Worm (Caenorhabditis elegans) whole organism, late embryonic: ENCODE measurements around the gene C01G12.5.

Experiments
- F13H6.1 ChIP-seq: sonication (generic microtip); optimal IDR thresholded peaks from 2 replicates; lab custom pipeline; 2016; ENCODE audit warnings: missing genetic modification characterization, missing compliant biosample characterization
- K02D7.2 ChIP-seq: sonication (generic microtip); optimal IDR thresholded peaks from 2 replicates; lab custom pipeline; 2017; ENCODE audit warnings: mild to moderate bottlenecking, missing genetic modification characterization, missing compliant biosample characterization
- K09A11.1 ChIP-seq: sonication (generic microtip); optimal IDR thresholded peaks from 2 replicates; lab custom pipeline; 2017; ENCODE audit warnings: antibody characterized with exemption, mild to moderate bottlenecking, missing genetic modification characterization, missing compliant biosample characterization; ENCODE audit not compliant: insufficient read depth
- T23F11.4 ChIP-seq: fragments of 200-800 bp; sonication (Bioruptor generic); optimal IDR thresholded peaks from 2 replicates; lab custom pipeline; 2018; ENCODE audit warnings: mild to moderate bottlenecking, missing genetic modification characterization, missing compliant biosample characterization
- ceh-14 ChIP-seq: sonication (generic microtip); optimal IDR thresholded peaks from 2 replicates; lab custom pipeline; 2016; ENCODE audit warnings: missing genotype, missing genetic modification characterization, missing compliant biosample characterization
- ceh-19 ChIP-seq: fragments of 200-800 bp; sonication (Bioruptor generic); optimal IDR thresholded peaks from 2 replicates; lab custom pipeline; 2018; ENCODE audit warnings: mild to moderate bottlenecking, missing genetic modification characterization, missing compliant biosample characterization
- ceh-22 ChIP-seq: sonication (generic microtip); optimal IDR thresholded peaks from 2 replicates; lab custom pipeline; 2017; ENCODE audit warnings: missing biosample characterization, missing genetic modification characterization
- ceh-24 ChIP-seq: sonication (generic microtip); optimal IDR thresholded peaks from 2 replicates; lab custom pipeline; 2016; ENCODE audit warnings: mild to moderate bottlenecking, missing genetic modification characterization, missing compliant biosample characterization
- ceh-30 ChIP-seq: fragments of 150-350 bp; optimal IDR thresholded peaks from 2 replicates; lab custom pipeline; 2014; ENCODE audit warnings: missing biosample characterization, missing genetic modification characterization
- ceh-31 ChIP-seq: sonication (generic microtip); optimal IDR thresholded peaks from 2 replicates; lab custom pipeline; 2016; ENCODE audit warnings: missing genetic modification characterization, missing compliant biosample characterization
- dmd-4 ChIP-seq: sonication (generic microtip); optimal IDR thresholded peaks from 2 replicates; lab custom pipeline; 2016; ENCODE audit warnings: borderline replicate concordance, missing genetic modification characterization, missing compliant biosample characterization
- elt-4 ChIP-seq: sonication (generic microtip); optimal IDR thresholded peaks from 2 replicates; lab custom pipeline; 2016; ENCODE audit warnings: missing genetic modification characterization, missing compliant biosample characterization
- fkh-6 ChIP-seq: sonication (generic microtip); optimal IDR thresholded peaks from 2 replicates; lab custom pipeline; 2016; ENCODE audit warnings: missing genetic modification characterization, missing compliant biosample characterization
- hlh-30 ChIP-seq: sonication (generic microtip); optimal IDR thresholded peaks from 2 replicates; lab custom pipeline; 2017; ENCODE audit warnings: antibody characterized with exemption, missing genetic modification characterization, missing compliant biosample characterization; ENCODE audit not compliant: insufficient read depth
- hlh-6 ChIP-seq: sonication (generic microtip); optimal IDR thresholded peaks from 2 replicates; lab custom pipeline; 2016; ENCODE audit warnings: missing genotype, missing genetic modification characterization, missing compliant biosample characterization
- hlh-8 ChIP-seq: sonication (generic microtip); optimal IDR thresholded peaks from 2 replicates; lab custom pipeline; 2016; ENCODE audit warnings: missing genotype, missing genetic modification characterization, missing compliant biosample characterization
- lim-6 ChIP-seq: sonication (generic microtip); optimal IDR thresholded peaks from 2 replicates; lab custom pipeline; 2016; ENCODE audit warnings: missing genetic modification characterization, missing compliant biosample characterization
- lin-11 ChIP-seq: fragments of 200-800 bp; sonication (Bioruptor generic); optimal IDR thresholded peaks from 2 replicates; lab custom pipeline; 2018; ENCODE audit warnings: mild to moderate bottlenecking, missing genetic modification characterization, missing compliant biosample characterization
- madf-2 ChIP-seq: sonication (generic microtip); optimal IDR thresholded peaks from 2 replicates; lab custom pipeline; 2017; ENCODE audit warnings: missing genetic modification characterization, missing compliant biosample characterization
- mec-3 ChIP-seq: sonication (generic microtip); optimal IDR thresholded peaks from 2 replicates; lab custom pipeline; 2016; ENCODE audit warnings: borderline replicate concordance, missing genetic modification characterization, missing compliant biosample characterization
- npax-4 ChIP-seq: sonication (generic microtip); optimal IDR thresholded peaks from 2 replicates; lab custom pipeline; 2016; ENCODE audit warnings: missing genetic modification characterization, missing compliant biosample characterization
- pag-3 ChIP-seq: sonication (generic microtip); optimal IDR thresholded peaks from 2 replicates; lab custom pipeline; 2016; ENCODE audit warnings: missing compliant biosample characterization, missing genetic modification characterization, borderline replicate concordance
- pat-9 ChIP-seq: fragments of 200-800 bp; sonication (Bioruptor generic); optimal IDR thresholded peaks from 2 replicates; lab custom pipeline; 2018; ENCODE audit warnings: mild to moderate bottlenecking, missing genetic modification characterization, moderate library complexity, missing compliant biosample characterization
- pha-4 ChIP-seq: fragments of 150-350 bp; optimal IDR thresholded peaks from 2 replicates; lab custom pipeline; 2018; ENCODE audit warnings: missing biosample characterization, missing genetic modification reagents, missing genetic modification characterization
- pqm-1 ChIP-seq: sonication (generic microtip); optimal IDR thresholded peaks from 2 replicates; lab custom pipeline; 2016; ENCODE audit warnings: missing genetic modification characterization, missing compliant biosample characterization
- pros-1 ChIP-seq: fragments of 150-350 bp; optimal IDR thresholded peaks from 2 replicates; lab custom pipeline; 2014; ENCODE audit warnings: missing biosample characterization, missing genetic modification reagents, missing genetic modification characterization
- ref-2 ChIP-seq: sonication (generic microtip); optimal IDR thresholded peaks from 2 replicates; lab custom pipeline; 2016; ENCODE audit warnings: missing genetic modification characterization, missing compliant biosample characterization
- rnt-1 ChIP-seq: sonication (generic microtip); optimal IDR thresholded peaks from 2 replicates; lab custom pipeline; 2016; ENCODE audit warnings: missing genetic modification characterization, missing compliant biosample characterization
- sox-4 ChIP-seq: sonication (generic microtip); optimal IDR thresholded peaks from 2 replicates; lab custom pipeline; 2017; ENCODE audit warnings: mild to moderate bottlenecking, missing genetic modification characterization, inconsistent platforms, missing compliant biosample characterization
- tbx-2 ChIP-seq: sonication (generic microtip); optimal IDR thresholded peaks from 2 replicates; lab custom pipeline; 2016; ENCODE audit warnings: missing genetic modification characterization, missing compliant biosample characterization
- tbx-7 ChIP-seq: sonication (generic microtip); optimal IDR thresholded peaks from 2 replicates; lab custom pipeline; 2016; ENCODE audit warnings: missing genotype, missing genetic modification characterization, missing compliant biosample characterization
- unc-3 ChIP-seq, 2 experiments: fragments of 200-800 bp in 1 of 2; sonication (Bioruptor generic) in 1 of 2; sonication (generic microtip) in 1 of 2; conservative IDR thresholded peaks in 1 of 2; optimal IDR thresholded peaks in 1 of 2; 2 replicates each; pipeline versions ENCODE4 v1.3.6 to Lab custom; 2016 to 2022; ENCODE audit warnings: missing compliant biosample characterization in 2 of 2, missing genetic modification characterization in 2 of 2, missing genetic modification reagents in 1 of 2
- unc-55 ChIP-seq: sonication (generic microtip); optimal IDR thresholded peaks from 2 replicates; lab custom pipeline; 2017; ENCODE audit warnings: missing biosample characterization, missing genetic modification reagents, missing genetic modification characterization
- unc-86 ChIP-seq: sonication (generic microtip); optimal IDR thresholded peaks from 2 replicates; lab custom pipeline; 2016; ENCODE audit warnings: missing genetic modification characterization, missing compliant biosample characterization
- ztf-16 ChIP-seq: sonication (generic microtip); optimal IDR thresholded peaks from 2 replicates; lab custom pipeline; 2017; ENCODE audit warnings: missing genetic modification characterization, missing compliant biosample characterization

C01G12.5 gene

ce11 chrII:14634042-14634441 is 46.7 kb upstream of the C01G12.5 start:
- TF ChIP-seq pag-3 (tag; lab: Kevin White, UChicago) (no peak), unc-86 (tag; lab: Kevin White, UChicago) (no peak)

ce11 chrII:14632823-14633222 is 45.5 kb upstream of the C01G12.5 start, which contains the start of gene C38C6.3:
Gene C38C6.3 (plus strand): TSS chrII:14633123.
- TF ChIP-seq ceh-30 (tag; lab: Kevin White, UChicago) (no peak), rnt-1 (tag; lab: Kevin White, UChicago) (no peak)
- TF ChIP-seq, all 69 proteins: peak for 0

DNA sequence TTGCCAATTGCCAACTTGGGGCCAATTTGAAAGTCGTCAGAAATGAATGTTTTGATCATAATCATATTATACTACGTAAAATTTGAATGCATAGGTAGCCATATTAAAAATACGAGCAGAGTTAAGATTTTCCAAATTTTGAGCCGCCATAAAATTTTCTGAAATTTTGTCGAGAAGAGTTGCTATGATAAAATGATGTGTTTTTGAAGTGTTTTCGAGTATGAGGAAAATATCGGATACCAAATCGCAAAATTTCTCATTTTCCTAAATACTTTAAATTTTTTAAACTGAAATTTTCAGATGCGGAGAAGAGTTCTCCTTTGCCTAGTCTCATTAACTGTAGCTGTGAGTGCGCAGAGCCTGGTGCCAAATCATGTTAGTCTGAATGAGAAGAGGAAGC is 40.0 kb upstream of the C01G12.5 start, which contains the start of gene tag-297:
Gene tag-297, plus strand, starts transcription at position 301 of the 400 bp plus-strand sequence.
- TF ChIP-seq unc-55 (GFP tag; lab: Kevin White, UChicago) (no peak), pha-4 (tag; lab: Kevin White, UChicago) (no peak), npax-4 (tag; lab: Kevin White, UChicago) (no peak), ceh-30 (tag; lab: Kevin White, UChicago) (no peak), hlh-30 (tag; lab: Kevin White, UChicago) (no peak), ceh-31 (tag; lab: Kevin White, UChicago) (no peak), sox-4 (tag; lab: Kevin White, UChicago) (no peak), unc-3 (GFP tag; conservative IDR thresholded peaks at IDR 0.05; lab: Robert Waterston, UW) (no peak), unc-3 (tag; optimal IDR thresholded peaks at IDR 0.05; lab: Kevin White, UChicago) (no peak), ceh-19 (GFP tag; lab: Kevin White, UChicago) (no peak), pqm-1 (tag; lab: Kevin White, UChicago) (no peak), K02D7.2 (tag; lab: Kevin White, UChicago) (no peak), ceh-14 (tag; lab: Kevin White, UChicago) (no peak), hlh-6 (no peak), ceh-22 (no peak), tbx-7 (tag; lab: Kevin White, UChicago) (no peak), fkh-6 (tag; lab: Kevin White, UChicago) (no peak), dmd-4 (tag; lab: Kevin White, UChicago) (no peak), tbx-2 (tag; lab: Kevin White, UChicago) (no peak)

DNA sequence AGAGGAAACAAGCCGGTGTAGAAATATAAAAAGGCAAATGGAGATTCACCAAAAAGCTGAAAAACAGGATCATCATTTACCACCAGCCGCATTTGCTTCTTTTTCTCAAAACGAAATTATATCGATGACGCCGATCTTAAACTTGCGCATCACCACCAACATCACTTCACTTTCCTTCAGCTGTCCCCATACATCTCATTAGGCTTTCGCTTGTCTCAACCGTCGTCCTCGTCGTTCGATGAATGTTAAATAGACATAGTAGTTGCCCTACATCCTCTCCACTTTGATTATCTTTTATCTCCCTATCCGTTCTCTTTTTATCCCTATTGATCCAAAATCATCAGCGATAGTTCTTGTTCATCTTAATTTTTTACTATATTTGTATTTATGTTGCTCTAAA is 39.6 kb upstream of the C01G12.5 start:
- no peak for TF ChIP-seq mec-3
- TF ChIP-seq ref-2 (tag; lab: Kevin White, UChicago), result no peak
- TF ChIP-seq unc-86 (tag; lab: Kevin White, UChicago), result no peak
- no peak for TF ChIP-seq ceh-24 (tag; lab: Kevin White, UChicago)
- TF ChIP-seq pqm-1 (tag; lab: Kevin White, UChicago), result no peak

ce11 chrII:14622758-14623157 is 35.5 kb upstream of the C01G12.5 start, which contains the start of gene mltn-10:
Gene mltn-10 (plus strand): TSS chrII:14623058.
- TF ChIP-seq ceh-31 (tag; lab: Kevin White, UChicago) (no peak), pha-4 (tag; lab: Kevin White, UChicago) (no peak), F13H6.1 (no peak), pros-1 (tag; lab: Kevin White, UChicago) (no peak), lin-11 (no peak), ztf-16 (tag; lab: Kevin White, UChicago) (no peak), pat-9 (tag; lab: Kevin White, UChicago) (no peak), ceh-22 (no peak), elt-4 (no peak), hlh-8 (tag; lab: Kevin White, UChicago) (no peak), lim-6 (no peak), pqm-1 (tag; lab: Kevin White, UChicago) (no peak), madf-2 (no peak), T23F11.4 (GFP tag; lab: Kevin White, UChicago) (no peak), rnt-1 (tag; lab: Kevin White, UChicago) (no peak), dmd-4 (tag; lab: Kevin White, UChicago) (no peak), tbx-2 (tag; lab: Kevin White, UChicago) (no peak), fkh-6 (tag; lab: Kevin White, UChicago) (no peak), K09A11.1 (tag; lab: Kevin White, UChicago) (no peak), K02D7.2 (tag; lab: Kevin White, UChicago) (no peak)
